Worm (Caenorhabditis elegans) whole organism, L3 larva: ENCODE results near the gene H03G16.7.

Source experiments
- ZK546.5 ChIP-seq: sonication (generic microtip); optimal IDR thresholded peaks from 2 replicates; lab custom pipeline; 2017; ENCODE audit warnings: missing biosample characterization, missing genetic modification characterization
- ceh-82 ChIP-seq: fragments of 150-350 bp; optimal IDR thresholded peaks from 2 replicates; lab custom pipeline; 2014; ENCODE audit warnings: missing biosample characterization, missing genetic modification characterization
- ceh-9 ChIP-seq: sonication (generic microtip); optimal IDR thresholded peaks from 2 replicates; lab custom pipeline; 2018; ENCODE audit warnings: missing biosample characterization, missing genetic modification characterization
- daf-12 ChIP-seq: fragments of 150-350 bp; optimal IDR thresholded peaks from 2 replicates; lab custom pipeline; 2014; ENCODE audit warnings: missing biosample characterization, missing genetic modification reagents, missing genetic modification characterization
- egl-27 ChIP-seq: sonication (generic microtip); optimal IDR thresholded peaks from 4 replicates; lab custom pipeline; 2017; ENCODE audit warnings: missing biosample characterization, missing genetic modification reagents, missing genetic modification characterization
- egl-5 ChIP-seq: fragments of 150-350 bp; optimal IDR thresholded peaks from 2 replicates; lab custom pipeline; 2017; ENCODE audit warnings: missing biosample characterization, missing genetic modification reagents, missing genetic modification characterization, inconsistent platforms
- elt-1 ChIP-seq: fragments of 150-350 bp; optimal IDR thresholded peaks from 2 replicates; lab custom pipeline; 2014; ENCODE audit warnings: missing biosample characterization, missing genetic modification characterization
- elt-2 ChIP-seq: sonication (generic microtip); optimal IDR thresholded peaks from 2 replicates; lab custom pipeline; 2016; ENCODE audit warnings: missing genetic modification reagents, mild to moderate bottlenecking, missing genetic modification characterization, missing compliant biosample characterization
- elt-3 ChIP-seq, 3 experiments: fragments of 150-350 bp in 1 of 3; sonication (generic microtip) in 2 of 3; optimal IDR thresholded peaks; 2 replicates in 2 of 3; 4 replicates in 1 of 3; lab custom pipeline; 2014 to 2017; ENCODE audit warnings: missing biosample characterization in 3 of 3, missing genetic modification characterization in 3 of 3
- eor-1 ChIP-seq, 2 experiments: fragments of 150-350 bp; optimal IDR thresholded peaks; 2 replicates each; lab custom pipeline; 2014 to 2018; ENCODE audit warnings: missing biosample characterization in 2 of 2, missing genetic modification characterization in 2 of 2
- fos-1 ChIP-seq: fragments of 150-350 bp; optimal IDR thresholded peaks from 2 replicates; lab custom pipeline; 2014; ENCODE audit warnings: missing biosample characterization, missing genetic modification characterization
- hmg-11 ChIP-seq: sonication (generic microtip); optimal IDR thresholded peaks from 2 replicates; lab custom pipeline; 2016; ENCODE audit warnings: missing genetic modification characterization, missing compliant biosample characterization
- jun-1 ChIP-seq: fragments of 150-350 bp; optimal IDR thresholded peaks from 2 replicates; lab custom pipeline; 2014; ENCODE audit warnings: missing biosample characterization, missing genetic modification reagents, missing genetic modification characterization
- lin-15B ChIP-seq: fragments of 150-350 bp; optimal IDR thresholded peaks from 2 replicates; lab custom pipeline; 2014; ENCODE audit warnings: missing biosample characterization, missing genetic modification characterization
- lin-39 ChIP-seq: fragments of 150-350 bp; optimal IDR thresholded peaks from 2 replicates; lab custom pipeline; 2018; ENCODE audit warnings: missing biosample characterization, missing genetic modification reagents, missing genetic modification characterization
- lsy-12 ChIP-seq: sonication (generic microtip); optimal IDR thresholded peaks from 2 replicates; lab custom pipeline; 2016; ENCODE audit warnings: mild to moderate bottlenecking, missing genetic modification characterization, missing compliant biosample characterization
- mdl-1 ChIP-seq: fragments of 150-350 bp; optimal IDR thresholded peaks from 2 replicates; lab custom pipeline; 2014; ENCODE audit warnings: missing biosample characterization, missing genetic modification characterization
- mml-1 ChIP-seq: fragments of 150-350 bp; sonication (generic microtip); optimal IDR thresholded peaks from 3 replicates; lab custom pipeline; 2014; ENCODE audit warnings: missing biosample characterization, missing genetic modification characterization
- nfya-1 ChIP-seq: sonication (generic microtip); optimal IDR thresholded peaks from 2 replicates; lab custom pipeline; 2017; ENCODE audit warnings: missing genetic modification characterization, mild to moderate bottlenecking, missing compliant biosample characterization, antibody characterized with exemption, moderate library complexity; ENCODE audit not compliant: insufficient read depth
- nhr-23 ChIP-seq: fragments of 150-350 bp; optimal IDR thresholded peaks from 2 replicates; lab custom pipeline; 2014; ENCODE audit warnings: missing biosample characterization, missing genetic modification reagents, missing genetic modification characterization
- nhr-237 ChIP-seq: fragments of 150-350 bp; optimal IDR thresholded peaks from 2 replicates; lab custom pipeline; 2014; ENCODE audit warnings: missing biosample characterization, missing genetic modification characterization
- nhr-25 ChIP-seq: sonication (generic microtip); optimal IDR thresholded peaks from 2 replicates; lab custom pipeline; 2017; ENCODE audit warnings: missing biosample characterization, missing genetic modification characterization
- nhr-43 ChIP-seq: sonication (generic microtip); optimal IDR thresholded peaks from 2 replicates; lab custom pipeline; 2016; ENCODE audit warnings: mild to moderate bottlenecking, missing genetic modification characterization, missing compliant biosample characterization; ENCODE audit not compliant: poor library complexity, severe bottlenecking
- pha-4 ChIP-seq: fragments of 150-350 bp; optimal IDR thresholded peaks from 2 replicates; lab custom pipeline; 2014; ENCODE audit warnings: missing biosample characterization, missing genetic modification reagents, missing genetic modification characterization
- pqm-1 ChIP-seq: fragments of 150-350 bp; optimal IDR thresholded peaks from 2 replicates; lab custom pipeline; 2017; ENCODE audit warnings: missing biosample characterization, missing genetic modification characterization, inconsistent platforms
- snpc-4 ChIP-seq: fragments of 150-350 bp; optimal IDR thresholded peaks from 2 replicates; lab custom pipeline; 2014; ENCODE audit warnings: missing biosample characterization, missing genetic modification characterization
- tbx-2 ChIP-seq: sonication (generic microtip); optimal IDR thresholded peaks from 2 replicates; lab custom pipeline; 2016; ENCODE audit warnings: mild to moderate bottlenecking, missing genetic modification characterization, missing compliant biosample characterization
- unc-39 ChIP-seq: sonication (generic microtip); optimal IDR thresholded peaks from 4 replicates; lab custom pipeline; 2017; ENCODE audit warnings: missing biosample characterization, missing genetic modification characterization
- unc-62 ChIP-seq: fragments of 150-350 bp; sonication (generic microtip); optimal IDR thresholded peaks from 4 replicates; lab custom pipeline; 2014; ENCODE audit warnings: missing biosample characterization, missing genetic modification reagents, missing genetic modification characterization
- ztf-11 ChIP-seq: fragments of 150-350 bp; optimal IDR thresholded peaks from 2 replicates; lab custom pipeline; 2014; ENCODE audit warnings: missing biosample characterization, missing genetic modification characterization

The H03G16.7 gene

ce11 chrX:15103481-15103880 lies 47.7 kb upstream of the H03G16.7 start:
- TF ChIP-seq egl-27 (tag; lab: Kevin White, UChicago) (no peak), egl-5 (tag; lab: Kevin White, UChicago) (no peak), fos-1 (tag; lab: Kevin White, UChicago) (no peak)

- no peak for TF ChIP-seq mml-1
- peak; percentile 11 for TF ChIP-seq nhr-43 (tag; lab: Kevin White, UChicago)
- TF ChIP-seq pha-4 (tag; lab: Kevin White, UChicago), result peak; percentile 71
- peak; percentile 51 for TF ChIP-seq lin-39 (tag; lab: Kevin White, UChicago)
- peak; percentile 68 for TF ChIP-seq jun-1 (tag; lab: Kevin White, UChicago)
- TF ChIP-seq elt-2, result peak; percentile 48
- TF ChIP-seq nfya-1 (tag; lab: Kevin White, UChicago), result peak; percentile 68
- no peak for TF ChIP-seq daf-12
- peak; percentile 44 for TF ChIP-seq egl-5 (tag; lab: Kevin White, UChicago)
- TF ChIP-seq snpc-4 (tag; lab: Kevin White, UChicago), result peak; percentile 34
- peak; percentile 87 for TF ChIP-seq hmg-11 (tag; lab: Kevin White, UChicago)
Measured at ce11 chrX:15100369-15100963, 44.7 kb upstream of the H03G16.7 start, which contains the start of gene dhhc-1. Gene dhhc-1 (minus strand): TSS chrX:15100419.

- no peak for TF ChIP-seq unc-39
- no peak for TF ChIP-seq nhr-237 (tag; lab: Kevin White, UChicago)
- TF ChIP-seq nhr-25, result no peak
- TF ChIP-seq ceh-9, result no peak
- no peak for TF ChIP-seq elt-3 (tag; optimal IDR thresholded peaks at IDR 0.05; lab: Kevin White, UChicago)
- no peak for TF ChIP-seq lin-15B (tag; lab: Kevin White, UChicago)
- TF ChIP-seq tbx-2, result no peak
- TF ChIP-seq nhr-23, result no peak
- peak; percentile 84 for TF ChIP-seq elt-2
- peak; percentile 82 for TF ChIP-seq pqm-1 (tag; lab: Kevin White, UChicago)
- TF ChIP-seq ZK546.5 (tag; lab: Kevin White, UChicago), result no peak
- TF ChIP-seq eor-1 (tag; optimal IDR thresholded peaks at IDR 0.05; lab: Kevin White, UChicago), result no peak
- no peak for TF ChIP-seq ztf-11 (tag; lab: Kevin White, UChicago)
- peak; percentile 43 for TF ChIP-seq pha-4 (tag; lab: Kevin White, UChicago)
- TF ChIP-seq unc-62 (GFP tag; lab: Kevin White, UChicago), result no peak
- TF ChIP-seq, all 47 proteins: peak for 3
Measured at ce11 chrX:15097763-15098162, 41.9 kb upstream of the H03G16.7 start, which contains the start of gene F09B12.3. Gene F09B12.3 (minus strand): TSS chrX:15097954.

DNA sequence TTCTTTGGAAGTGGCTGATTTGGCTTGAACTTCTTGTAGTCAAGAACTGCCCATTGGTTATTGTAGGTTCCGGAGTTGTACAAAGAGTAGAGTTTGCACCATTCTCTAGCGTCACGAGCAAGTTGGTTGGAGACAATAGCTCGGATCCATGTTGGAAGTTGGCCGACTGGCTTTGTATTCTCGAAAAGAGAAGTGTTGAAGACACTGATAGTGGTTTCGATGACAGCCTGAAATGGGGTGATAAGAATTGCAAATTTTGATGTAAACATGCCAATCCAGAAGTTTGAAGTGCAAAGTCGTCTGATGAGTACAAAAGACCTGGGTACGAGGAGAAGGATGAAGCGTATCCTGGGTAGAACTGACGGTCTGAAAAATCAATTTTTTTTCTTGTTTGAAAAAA lies 40.5 kb upstream of the H03G16.7 start:
- TF ChIP-seq elt-2 (peak; percentile 62), mdl-1 (tag; lab: Kevin White, UChicago) (no peak)
- TF ChIP-seq, all 47 proteins: peak for 1

ce11 chrX:15094973-15095372 lies 39.2 kb upstream of the H03G16.7 start, which contains the start of gene F09B12.7:
Gene F09B12.7 (minus strand): TSS chrX:15095073.
- TF ChIP-seq ceh-9 (no peak), mdl-1 (tag; lab: Kevin White, UChicago) (no peak), pha-4 (tag; lab: Kevin White, UChicago) (peak; percentile 59), unc-62 (GFP tag; lab: Kevin White, UChicago) (no peak), lsy-12 (tag; lab: Kevin White, UChicago) (no peak), ceh-82 (tag; lab: Kevin White, UChicago) (no peak)

DNA sequence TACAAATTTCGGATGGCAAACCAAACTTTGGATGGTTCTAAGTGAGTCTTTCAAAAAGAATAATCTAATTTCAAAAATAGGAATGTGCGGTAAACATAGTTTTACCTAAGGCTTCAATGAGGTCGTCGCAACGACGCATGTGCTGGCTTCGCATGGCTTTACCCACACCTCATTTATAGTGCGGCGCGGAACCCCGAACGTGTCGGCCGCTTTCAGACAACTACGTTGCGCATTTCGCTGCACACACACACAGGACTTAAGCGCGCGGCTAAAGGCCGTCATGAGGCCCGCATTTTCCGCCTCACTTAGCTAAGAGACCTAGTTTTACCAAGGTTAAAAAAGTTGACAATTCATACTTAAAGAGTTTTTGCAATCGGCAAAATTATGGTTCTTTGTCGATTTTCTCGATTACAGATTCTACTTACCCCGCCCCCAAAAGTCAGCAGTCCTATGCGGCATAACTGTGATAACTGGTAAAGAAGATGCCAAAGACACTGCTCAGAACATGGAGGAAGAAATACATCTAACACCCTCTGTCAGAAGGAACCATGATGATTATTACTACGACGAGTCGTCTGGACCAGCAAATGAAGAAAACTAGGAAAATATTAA lies 37.1 kb upstream of the H03G16.7 start:
- TF ChIP-seq mml-1 (no peak), pqm-1 (tag; lab: Kevin White, UChicago) (no peak), snpc-4 (tag; lab: Kevin White, UChicago) (peak; percentile 45), jun-1 (tag; lab: Kevin White, UChicago) (no peak), fos-1 (tag; lab: Kevin White, UChicago) (no peak), nhr-43 (tag; lab: Kevin White, UChicago) (no peak), ztf-11 (tag; lab: Kevin White, UChicago) (no peak), elt-1 (tag; lab: Kevin White, UChicago) (no peak), elt-2 (no peak)
